Fruit fly (Drosophila melanogaster): Measurements from ENCODE around the gene AlkB.

DNA sequence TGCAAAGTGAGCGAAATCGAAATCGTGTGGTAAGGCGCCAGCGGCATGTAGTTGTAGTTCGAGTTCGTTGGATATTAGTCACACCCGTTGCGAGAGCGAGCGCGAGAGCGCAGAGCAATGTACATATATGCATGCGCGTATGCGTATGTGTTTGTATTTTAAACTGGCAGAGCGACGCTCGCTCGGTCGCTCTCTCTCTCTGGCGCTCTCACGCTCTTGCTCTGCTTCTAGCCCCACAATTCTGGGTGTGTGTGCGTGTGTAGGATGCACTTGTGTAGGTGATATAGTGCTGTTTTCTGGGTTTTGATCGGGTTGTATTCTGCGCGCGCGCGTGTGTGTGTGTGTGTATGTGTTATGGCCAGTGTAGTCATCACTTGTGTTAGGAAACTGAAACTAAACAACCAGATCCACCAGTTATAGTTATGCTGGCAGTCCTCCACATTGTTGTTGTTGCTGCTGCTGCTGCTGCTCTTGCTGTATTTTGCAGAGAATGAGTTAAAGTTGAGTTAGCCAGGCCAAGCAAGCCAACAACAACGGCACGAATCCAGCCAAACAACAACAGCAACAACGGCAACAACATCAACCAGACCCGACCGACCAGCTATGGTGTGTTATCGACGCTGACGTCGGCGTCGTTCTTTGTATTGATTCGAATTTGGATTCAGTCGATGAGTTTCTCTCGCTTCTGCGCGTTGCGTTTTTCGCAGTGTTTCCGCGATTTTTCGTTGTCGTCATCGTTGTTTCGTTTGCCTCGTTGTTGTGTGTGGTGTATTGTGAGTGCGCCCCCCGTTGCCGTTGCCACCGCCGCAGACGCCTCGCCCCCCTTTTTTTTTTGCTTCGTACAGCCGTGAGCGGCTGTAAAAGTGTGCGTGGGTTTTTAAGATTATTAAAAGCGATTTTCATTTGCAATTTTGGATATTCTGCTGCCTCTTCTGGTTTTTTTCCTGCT is 47.3 kb downstream of the AlkB start:
- TF ChIP-seq EcR (GFP tag; optimal IDR thresholded peaks at IDR 0.05) (peak; percentile 31), CG4496 (GFP tag; IDR thresholded peaks at IDR 0.05) (peak; percentile 71), CG8159 (tag; optimal IDR thresholded peaks at IDR 0.05) (no peak), CG34367 (tag; optimal IDR thresholded peaks at IDR 0.05) (no peak), CG15710 (tag; optimal IDR thresholded peaks at IDR 0.05) (no peak), CG10348 (GFP tag; IDR thresholded peaks at IDR 0.05) (no peak), fd96Ca (GFP tag; IDR thresholded peaks at IDR 0.05) (peak; percentile 68), gl (tag; optimal IDR thresholded peaks at IDR 0.05) (no peak), Snoo (tag; optimal IDR thresholded peaks at IDR 0.05) (no peak)

All from whole organism, pupa.